Fruit fly (Drosophila melanogaster): ENCODE data around the gene CG13360.

The CG13360 gene

dm6 chrX:796397-796989, 6.6 kb upstream of the CG13360 start:
- TF ChIP-seq fd96Ca (GFP tag; IDR thresholded peaks at IDR 0.05) (0 out of 3 replicates have a peak, but pooled peaks have one; percentile 58), Pif1B (GFP tag; optimal IDR thresholded peaks at IDR 0.05) (no peak), CG8301 (tag; optimal IDR thresholded peaks at IDR 0.05) (no peak), CG32121 (GFP tag; IDR thresholded peaks at IDR 0.05) (0 out of 2 replicates have a peak, but pooled peaks have one; percentile 14), EcR (GFP tag; optimal IDR thresholded peaks at IDR 0.05) (peak; percentile 53), CG14655 (GFP tag; optimal IDR thresholded peaks at IDR 0.05) (no peak), Ets98B (GFP tag; IDR thresholded peaks at IDR 0.05) (peak; percentile 33; the same call in 1 of the 2 replicates), D1 (tag; optimal IDR thresholded peaks at IDR 0.05) (no peak), CG34367 (tag; optimal IDR thresholded peaks at IDR 0.05) (no peak), CG15710 (tag; optimal IDR thresholded peaks at IDR 0.05) (no peak), CG13204 (GFP tag; optimal IDR thresholded peaks at IDR 0.05) (peak; percentile 6), CG9948 (tag; optimal IDR thresholded peaks at IDR 0.05) (no peak), Snoo (tag; optimal IDR thresholded peaks at IDR 0.05) (peak; percentile 5), CG12605 (GFP tag; IDR thresholded peaks at IDR 0.05) (no peak)

dm6 chrX:792923-793322, 3.0 kb upstream of the CG13360 start, which contains the start of gene CG16989:
CG16989 (plus strand) TSS chrX:793147.
- TF ChIP-seq Snoo (tag; optimal IDR thresholded peaks at IDR 0.05) (no peak), CG13204 (GFP tag; optimal IDR thresholded peaks at IDR 0.05) (no peak), Ets98B (GFP tag; IDR thresholded peaks at IDR 0.05) (no peak), rn (GFP tag; IDR thresholded peaks at IDR 0.05) (no peak), CG34367 (tag; optimal IDR thresholded peaks at IDR 0.05) (no peak), EcR (GFP tag; optimal IDR thresholded peaks at IDR 0.05) (no peak), CG17806 (tag; optimal IDR thresholded peaks at IDR 0.05) (no peak), CG14655 (GFP tag; optimal IDR thresholded peaks at IDR 0.05) (no peak), Pif1A (GFP tag; optimal IDR thresholded peaks at IDR 0.05) (no peak), fd96Ca (GFP tag; IDR thresholded peaks at IDR 0.05) (no peak), CG8159 (tag; optimal IDR thresholded peaks at IDR 0.05) (no peak), CG32121 (GFP tag; IDR thresholded peaks at IDR 0.05) (no peak), D1 (tag; optimal IDR thresholded peaks at IDR 0.05) (no peak)

dm6 chrX:784456-784855, 5.4 kb downstream of the CG13360 start, which contains the start of gene tw:
tw (plus strand) TSS chrX:784746.
- TF ChIP-seq CG17806 (tag; optimal IDR thresholded peaks at IDR 0.05) (no peak), Snoo (tag; optimal IDR thresholded peaks at IDR 0.05) (no peak)

- TF ChIP-seq rn (GFP tag; IDR thresholded peaks at IDR 0.05), result no peak
- TF ChIP-seq Pif1B (GFP tag; optimal IDR thresholded peaks at IDR 0.05), result peak; percentile 56
- TF ChIP-seq CG14655 (GFP tag; optimal IDR thresholded peaks at IDR 0.05), result no peak
- TF ChIP-seq fd96Ca (GFP tag; IDR thresholded peaks at IDR 0.05), result no peak
- TF ChIP-seq CG32121 (GFP tag; IDR thresholded peaks at IDR 0.05), result 0 out of 2 replicates have a peak, but pooled peaks have one; percentile 16
- TF ChIP-seq CG8301 (tag; optimal IDR thresholded peaks at IDR 0.05), result peak; percentile 55
- peak; percentile 35 for TF ChIP-seq Pif1A (GFP tag; optimal IDR thresholded peaks at IDR 0.05)
- TF ChIP-seq CG9948 (tag; optimal IDR thresholded peaks at IDR 0.05), result peak; percentile 49
- TF ChIP-seq EcR (GFP tag; optimal IDR thresholded peaks at IDR 0.05), result peak; percentile 52
- no peak for TF ChIP-seq CG10348 (GFP tag; IDR thresholded peaks at IDR 0.05)
- TF ChIP-seq CG17806 (tag; optimal IDR thresholded peaks at IDR 0.05), result peak; percentile 40
- TF ChIP-seq CG12605 (GFP tag; IDR thresholded peaks at IDR 0.05), result no peak
- TF ChIP-seq CG4496 (GFP tag; IDR thresholded peaks at IDR 0.05), result 0 out of 3 replicates have a peak, but pooled peaks have one; percentile 11
- TF ChIP-seq D1 (tag; optimal IDR thresholded peaks at IDR 0.05), result no peak
- peak; percentile 29 for TF ChIP-seq CG13204 (GFP tag; optimal IDR thresholded peaks at IDR 0.05)
- TF ChIP-seq Ets98B (GFP tag; IDR thresholded peaks at IDR 0.05), result 0 out of 2 replicates have a peak, but pooled peaks have one; percentile 14
- TF ChIP-seq Snoo (tag; optimal IDR thresholded peaks at IDR 0.05), result peak; percentile 32
- peak; percentile 60 for TF ChIP-seq CG8159 (tag; optimal IDR thresholded peaks at IDR 0.05)
- TF ChIP-seq gl (tag; optimal IDR thresholded peaks at IDR 0.05), result peak; percentile 1
- peak; percentile 59 for TF ChIP-seq CG15710 (tag; optimal IDR thresholded peaks at IDR 0.05)
- peak; percentile 20 for TF ChIP-seq CG34367 (tag; optimal IDR thresholded peaks at IDR 0.05)
Measured at dm6 chrX:779344-779743, 10.5 kb downstream of the CG13360 start.

dm6 chrX:775184-775583, 14.7 kb downstream of the CG13360 start:
- TF ChIP-seq D1 (tag; optimal IDR thresholded peaks at IDR 0.05), result no peak
- TF ChIP-seq CG8301 (tag; optimal IDR thresholded peaks at IDR 0.05), result peak; percentile 71
- TF ChIP-seq CG8159 (tag; optimal IDR thresholded peaks at IDR 0.05), result peak; percentile 80
- TF ChIP-seq rn (GFP tag; IDR thresholded peaks at IDR 0.05), result no peak; the same call in 1 of the 2 replicates
- peak; percentile 71; the same call in 1 of the 2 replicates for TF ChIP-seq CG12605 (GFP tag; IDR thresholded peaks at IDR 0.05)
- TF ChIP-seq CG14655 (GFP tag; optimal IDR thresholded peaks at IDR 0.05), result peak; percentile 78
- no peak for TF ChIP-seq EcR (GFP tag; optimal IDR thresholded peaks at IDR 0.05)
- peak; percentile 59 for TF ChIP-seq Snoo (tag; optimal IDR thresholded peaks at IDR 0.05)
- peak; percentile 62 for TF ChIP-seq Pif1B (GFP tag; optimal IDR thresholded peaks at IDR 0.05)
- peak; percentile 78 for TF ChIP-seq CG9948 (tag; optimal IDR thresholded peaks at IDR 0.05)
- TF ChIP-seq CG13204 (GFP tag; optimal IDR thresholded peaks at IDR 0.05), result peak; percentile 1
- TF ChIP-seq CG15710 (tag; optimal IDR thresholded peaks at IDR 0.05), result peak; percentile 84
- peak; percentile 40; the same call in 1 of the 2 replicates for TF ChIP-seq Ets98B (GFP tag; IDR thresholded peaks at IDR 0.05)
- TF ChIP-seq CG17806 (tag; optimal IDR thresholded peaks at IDR 0.05), result peak; percentile 83
- peak; percentile 56 for TF ChIP-seq gl (tag; optimal IDR thresholded peaks at IDR 0.05)
- no peak for TF ChIP-seq CG10348 (GFP tag; IDR thresholded peaks at IDR 0.05)
- peak; percentile 57; the same call in 1 of the 3 replicates for TF ChIP-seq fd96Ca (GFP tag; IDR thresholded peaks at IDR 0.05)
- peak; percentile 74 for TF ChIP-seq Pif1A (GFP tag; optimal IDR thresholded peaks at IDR 0.05)
- no peak for TF ChIP-seq CG32121 (GFP tag; IDR thresholded peaks at IDR 0.05)
- peak; percentile 74 for TF ChIP-seq CG34367 (tag; optimal IDR thresholded peaks at IDR 0.05)
- peak; percentile 64; the same call in 1 of the 3 replicates for TF ChIP-seq CG4496 (GFP tag; IDR thresholded peaks at IDR 0.05)

Measured in whole organism, pupa.